Fruit fly (Drosophila melanogaster) S2 (cell line): ENCODE results near the gene pcx.

Source experiments
- CG8478 ChIP-seq: fragments of >200 bp; optimal IDR thresholded peaks from 2 replicates; lab custom pipeline; 2018
- CTCF ChIP-seq, 2 experiments: fragments of >200 bp; optimal IDR thresholded peaks; 2 replicates each; lab custom pipeline; 2018

DNA sequence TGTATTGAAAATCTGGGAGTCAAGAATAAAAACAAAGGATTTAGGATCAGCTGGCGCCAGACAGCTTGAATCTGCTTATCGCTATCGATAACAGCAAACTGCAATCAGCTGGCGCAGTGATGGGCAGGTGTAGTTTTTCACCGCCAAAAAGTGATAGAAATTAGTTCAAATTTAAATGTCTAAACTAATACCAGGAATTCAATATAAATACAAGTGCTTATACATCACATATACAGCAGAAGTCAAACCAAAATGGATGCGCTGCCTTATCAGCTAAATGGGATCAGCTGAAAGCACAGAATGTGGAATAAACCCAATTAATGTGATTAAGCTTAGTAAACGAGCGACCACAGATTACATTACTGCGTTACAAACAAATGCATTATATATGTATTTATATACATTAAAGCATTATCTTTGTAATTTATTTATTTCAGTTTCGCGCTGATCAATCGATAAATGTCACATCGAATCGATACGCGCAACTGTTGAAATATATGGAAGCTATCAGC lies 44.3 kb upstream of the pcx start, which contains the start of gene pn:
- TF ChIP-seq CG8478 (lab: Kevin White, UChicago) (no peak), CTCF (optimal IDR thresholded peaks at IDR 0.05; lab: Kevin White, UChicago) (no peak)
